Worm (Caenorhabditis elegans): ENCODE results near the gene str-238.

DNA sequence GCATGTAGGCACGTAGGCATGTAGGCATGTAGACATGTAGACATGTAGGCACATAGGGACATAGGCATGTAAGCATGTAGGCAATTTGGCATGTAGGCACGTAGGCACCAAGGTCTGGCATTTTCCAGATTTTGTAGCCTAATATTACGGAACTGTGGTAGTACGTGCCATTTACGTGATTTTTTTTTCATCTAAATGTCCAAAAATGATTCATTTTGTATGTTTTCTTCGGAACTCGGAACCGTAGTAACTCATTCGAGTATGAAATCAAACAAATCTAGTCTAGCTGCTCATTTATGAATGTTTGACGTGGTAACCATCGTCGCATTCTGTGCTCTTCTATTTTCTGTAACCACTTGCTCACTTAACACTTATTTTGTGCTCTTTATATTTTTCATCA, 13.5 kb downstream of the str-238 start, which contains the start of gene srbc-59:
- no peak for TF ChIP-seq nhr-11 (tag; optimal IDR thresholded peaks at IDR 0.05)
- no peak for TF ChIP-seq lin-13 (GFP tag; optimal IDR thresholded peaks at IDR 0.05)
- TF ChIP-seq dpl-1 (GFP tag; optimal IDR thresholded peaks at IDR 0.05), result no peak
